Worm (Caenorhabditis elegans): Measurements from ENCODE around the gene nhr-76.

The nhr-76 gene

DNA sequence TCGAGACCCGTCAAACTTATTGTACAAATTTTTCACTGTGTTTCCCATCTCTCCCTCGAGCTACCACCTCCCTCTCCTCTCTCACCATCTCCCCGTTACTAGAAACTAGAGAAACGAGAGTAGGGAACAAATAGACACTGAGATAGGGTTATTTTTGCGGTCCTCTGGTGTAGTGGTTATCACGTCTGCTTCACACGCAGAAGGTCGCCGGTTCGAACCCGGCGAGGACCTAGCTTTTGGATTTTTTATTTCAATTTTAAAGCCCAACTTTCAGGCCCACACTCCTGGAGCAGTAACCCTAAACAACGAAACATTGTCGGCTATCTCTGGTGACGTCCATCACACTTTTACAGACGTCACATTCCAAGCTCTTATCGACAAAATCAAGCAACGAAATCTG is 7.0 kb upstream of the nhr-76 start (continued):
- peak; percentile 45 for TF ChIP-seq hlh-12 (tag; optimal IDR thresholded peaks at IDR 0.05)
- peak; percentile 7 for TF ChIP-seq snpc-4 (GFP tag; optimal IDR thresholded peaks at IDR 0.05)
- TF ChIP-seq snpc-4 (tag; optimal IDR thresholded peaks at IDR 0.05), result peak in 2 of 4 experiments; percentile 35 to 59
- no peak for TF ChIP-seq mxl-1 (tag; optimal IDR thresholded peaks at IDR 0.05)
- peak; percentile 70 for TF ChIP-seq hmg-1.2 (GFP tag; IDR thresholded peaks at IDR 0.05)
- TF ChIP-seq C17E4.6 (GFP tag; IDR thresholded peaks at IDR 0.05), result no peak
- TF ChIP-seq rec-8 (tag; optimal IDR thresholded peaks at IDR 0.05), result peak; percentile 30 to 47
- peak; percentile 58 for TF ChIP-seq mcd-1 (GFP tag; IDR thresholded peaks at IDR 0.05)
- TF ChIP-seq tbx-9 (tag; optimal IDR thresholded peaks at IDR 0.05; ENCODE audit: borderline replicate concordance), result no peak
- TF ChIP-seq unc-62 (GFP tag; optimal IDR thresholded peaks at IDR 0.05), result no peak
- peak; percentile 55 for TF ChIP-seq repo-1 (tag; optimal IDR thresholded peaks at IDR 0.05)
- TF ChIP-seq let-607 (tag; optimal IDR thresholded peaks at IDR 0.05), result peak; percentile 12 to 16
- no peak for TF ChIP-seq sea-2 (GFP tag; IDR thresholded peaks at IDR 0.05)
- TF ChIP-seq ztf-28 (GFP tag; IDR thresholded peaks at IDR 0.05), result no peak
- peak; percentile 48; the same call in 1 of the 2 replicates for TF ChIP-seq K11D2.4 (GFP tag; IDR thresholded peaks at IDR 0.05)
- no peak for TF ChIP-seq ccch-3 (GFP tag; optimal IDR thresholded peaks at IDR 0.05)
- no peak for TF ChIP-seq cebp-2 (GFP tag; IDR thresholded peaks at IDR 0.05)
- no peak for TF ChIP-seq nhr-120 (GFP tag; IDR thresholded peaks at IDR 0.05)
- TF ChIP-seq him-1 (tag; optimal IDR thresholded peaks at IDR 0.05), result peak; percentile 75
- TF ChIP-seq sptf-2 (GFP tag; optimal IDR thresholded peaks at IDR 0.05), result no peak
- no peak for TF ChIP-seq hlh-26 (GFP tag; conservative IDR thresholded peaks at IDR 0.05)
- no peak for TF ChIP-seq ztf-26 (tag; optimal IDR thresholded peaks at IDR 0.05)
- no peak for TF ChIP-seq snpc-1.1 (tag; optimal IDR thresholded peaks at IDR 0.05; ENCODE audit: insufficient read depth)
- no peak for TF ChIP-seq ceh-58 (GFP tag; IDR thresholded peaks at IDR 0.05)
- TF ChIP-seq xnd-1 (tag; optimal IDR thresholded peaks at IDR 0.05), result no peak
- TF ChIP-seq let-526 (GFP tag; IDR thresholded peaks at IDR 0.05), result 0 out of 2 replicates have a peak, but pooled peaks have one; percentile 17
- no peak for TF ChIP-seq Y79H2A.3 (GFP tag; conservative IDR thresholded peaks at IDR 0.05)
- TF ChIP-seq T07F8.4 (tag; optimal IDR thresholded peaks at IDR 0.05), result peak; percentile 29
- peak; percentile 83; the same call in 1 of the 2 replicates for TF ChIP-seq ceh-40 (GFP tag; IDR thresholded peaks at IDR 0.05)
- no peak for TF ChIP-seq nfya-1 (tag; optimal IDR thresholded peaks at IDR 0.05; ENCODE audit: borderline replicate concordance, insufficient read depth)
- TF ChIP-seq chd-7 (tag; optimal IDR thresholded peaks at IDR 0.05), result peak; percentile 42
- TF ChIP-seq B0261.1 (tag; optimal IDR thresholded peaks at IDR 0.05), result peak; percentile 85
- TF ChIP-seq F22D6.2 (tag; optimal IDR thresholded peaks at IDR 0.05), result no peak
- TF ChIP-seq Y56A3A.18 (GFP tag; IDR thresholded peaks at IDR 0.05), result 0 out of 2 replicates have a peak, but pooled peaks have one; percentile 60
- TF ChIP-seq F23B12.7 (tag; optimal IDR thresholded peaks at IDR 0.05; ENCODE audit: insufficient read depth), result peak; percentile 86
- peak; percentile 26 for TF ChIP-seq lsl-1 (GFP tag; optimal IDR thresholded peaks at IDR 0.05)
- no peak for TF ChIP-seq dpff-1 (tag; optimal IDR thresholded peaks at IDR 0.05)
- peak; percentile 55; the same call in 1 of the 2 replicates for TF ChIP-seq B0019.2 (GFP tag; conservative IDR thresholded peaks at IDR 0.05)
- peak; percentile 58 for TF ChIP-seq lin-54 (GFP tag; optimal IDR thresholded peaks at IDR 0.05)
- no peak for TF ChIP-seq somi-1 (GFP tag; optimal IDR thresholded peaks at IDR 0.05)
- TF ChIP-seq gei-17 (GFP tag; optimal IDR thresholded peaks at IDR 0.05), result no peak
- TF ChIP-seq F55B11.4 (tag; optimal IDR thresholded peaks at IDR 0.05; ENCODE audit: borderline replicate concordance, insufficient read depth), result no peak
- no peak for TF ChIP-seq ztf-22 (GFP tag; optimal IDR thresholded peaks at IDR 0.05)
- TF ChIP-seq rcor-1 (GFP tag; IDR thresholded peaks at IDR 0.05), result peak; percentile 42; the same call in 1 of the 2 replicates
- TF ChIP-seq F57C9.4 (tag; optimal IDR thresholded peaks at IDR 0.05), result no peak
- TF ChIP-seq bed-1 (GFP tag; IDR thresholded peaks at IDR 0.05), result no peak
- no peak for TF ChIP-seq ceh-91 (GFP tag; IDR thresholded peaks at IDR 0.05)
- TF ChIP-seq ztf-3 (GFP tag; optimal IDR thresholded peaks at IDR 0.05), result no peak
